Worm (Caenorhabditis elegans) whole organism, young adult: ENCODE data around the gene Y46G5A.20.

Source experiments
- F39B2.1 ChIP-seq: fragments of 200-800 bp; sonication (Bioruptor generic); IDR thresholded peaks from 2 replicates; pipeline ENCODE4 v1.3.6; 2022; ENCODE audit warnings: missing genetic modification reagents, missing genetic modification characterization, missing compliant biosample characterization
- F49E8.2 ChIP-seq: sonication (generic microtip); optimal IDR thresholded peaks from 3 replicates; lab custom pipeline; 2017; ENCODE audit warnings: missing genetic modification characterization, mild to moderate bottlenecking, missing compliant biosample characterization, antibody characterized with exemption, moderate library complexity; ENCODE audit not compliant: insufficient read depth
- Y56A3A.18 ChIP-seq: fragments of 200-800 bp; sonication (Bioruptor generic); IDR thresholded peaks from 2 replicates; pipeline ENCODE4 v1.3.6; 2022; ENCODE audit warnings: missing genetic modification reagents, missing genetic modification characterization, missing compliant biosample characterization
- efl-1 ChIP-seq: fragments of 150-350 bp; optimal IDR thresholded peaks from 2 replicates; lab custom pipeline; 2014; ENCODE audit warnings: missing biosample characterization, missing genetic modification reagents, missing genetic modification characterization
- egl-44 ChIP-seq: fragments of 200-800 bp; sonication (Bioruptor generic); IDR thresholded peaks from 2 replicates; pipeline ENCODE4 v1.3.6; 2022; ENCODE audit warnings: missing genetic modification reagents, missing genetic modification characterization, missing compliant biosample characterization
- let-607 ChIP-seq, 2 experiments: fragments of 200-800 bp in 1 of 2; sonication (Bioruptor generic) in 1 of 2; sonication (generic microtip) in 1 of 2; optimal IDR thresholded peaks; 2 replicates each; lab custom pipeline; 2016 to 2018; ENCODE audit warnings: mild to moderate bottlenecking in 2 of 2, missing compliant biosample characterization in 2 of 2, missing genetic modification characterization in 2 of 2, moderate library complexity in 2 of 2, missing genotype in 1 of 2
- lin-54 ChIP-seq: fragments of 200-800 bp; sonication (Bioruptor generic); optimal IDR thresholded peaks from 2 replicates; lab custom pipeline; 2018; ENCODE audit warnings: mild to moderate bottlenecking, missing genetic modification characterization, missing compliant biosample characterization
- nhr-120 ChIP-seq: fragments of 200-800 bp; sonication (Bioruptor generic); IDR thresholded peaks from 2 replicates; pipeline ENCODE4 v1.3.6; 2022; ENCODE audit warnings: missing genetic modification characterization, missing compliant biosample characterization
- snpc-1.1 ChIP-seq: sonication (generic microtip); optimal IDR thresholded peaks from 2 replicates; lab custom pipeline; 2017; ENCODE audit warnings: missing genetic modification characterization, mild to moderate bottlenecking, missing compliant biosample characterization, antibody characterized with exemption, moderate library complexity, missing genotype, missing genetic modification reagents; ENCODE audit not compliant: insufficient read depth
- unc-130 ChIP-seq: sonication (generic microtip); optimal IDR thresholded peaks from 2 replicates; lab custom pipeline; 2016; ENCODE audit warnings: missing genetic modification reagents, missing genetic modification characterization, missing compliant biosample characterization
- unc-62 ChIP-seq: fragments of 150-350 bp; optimal IDR thresholded peaks from 2 replicates; lab custom pipeline; 2014; ENCODE audit warnings: missing biosample characterization, missing genetic modification reagents, missing genetic modification characterization

- TF ChIP-seq F49E8.2 (tag; lab: Kevin White, UChicago) (no peak), unc-130 (GFP tag; lab: Kevin White, UChicago) (no peak), F39B2.1 (no peak), efl-1 (no peak), egl-44 (GFP tag; lab: Robert Waterston, UW) (no peak), lin-54 (GFP tag; lab: Kevin White, UChicago) (peak; percentile 14), nhr-120 (GFP tag; lab: Robert Waterston, UW) (no peak), Y56A3A.18 (GFP tag; lab: Robert Waterston, UW) (no peak), let-607 (tag; optimal IDR thresholded peaks at IDR 0.05; lab: Kevin White, UChicago) (no peak), snpc-1.1 (tag; lab: Kevin White, UChicago) (no peak), unc-62 (GFP tag; lab: Kevin White, UChicago) (no peak)
Measured at ce11 chrII:12805765-12806384, 4.9 kb upstream of the Y46G5A.20 start.
